Fruit fly (Drosophila melanogaster): ENCODE results near the gene mesh.

dm6 chr3R:31218214-31218876, 22.8 kb upstream of the mesh start:
- no peak for TF ChIP-seq CG8478 (optimal IDR thresholded peaks at IDR 0.05)
- TF ChIP-seq pan (optimal IDR thresholded peaks at IDR 0.05) = no peak
- no peak for TF ChIP-seq psq (optimal IDR thresholded peaks at IDR 0.05)
- no peak for TF ChIP-seq usp (GFP tag; optimal IDR thresholded peaks at IDR 0.05)

Data from whole organism.